Fruit fly (Drosophila melanogaster): ENCODE results near the gene loh.

loh gene

dm6 chr2L:10426534-10427048, 15.7 kb upstream of the loh start, which contains the start of the genes SmB and KdelR (continued):
- peak; percentile 95 for TF ChIP-seq nerfin-2 (GFP tag; IDR thresholded peaks at IDR 0.05; ENCODE audit: partially characterized antibody)
- TF ChIP-seq abd-A (tag; optimal IDR thresholded peaks at IDR 0.05) = no peak
- TF ChIP-seq run (tag; optimal IDR thresholded peaks at IDR 0.05) = no peak
- TF ChIP-seq CG30020 (tag; optimal IDR thresholded peaks at IDR 0.05) = peak; percentile 91
- peak; percentile 80 for TF ChIP-seq dm (GFP tag; optimal IDR thresholded peaks at IDR 0.05)
- TF ChIP-seq gt (GFP tag; IDR thresholded peaks at IDR 0.05) = no peak
- peak; percentile 42 for TF ChIP-seq CG9727 (GFP tag; optimal IDR thresholded peaks at IDR 0.05)
- TF ChIP-seq HmgZ (tag; optimal IDR thresholded peaks at IDR 0.05) = no peak
- peak; percentile 60 for TF ChIP-seq Nf-YC (tag; optimal IDR thresholded peaks at IDR 0.05)
- no peak for TF ChIP-seq dmrt99B (tag; optimal IDR thresholded peaks at IDR 0.05)
- TF ChIP-seq tin (GFP tag; optimal IDR thresholded peaks at IDR 0.05) = peak; percentile 22
- no peak for TF ChIP-seq slou (GFP tag; optimal IDR thresholded peaks at IDR 0.05)
- TF ChIP-seq Dad (GFP tag; optimal IDR thresholded peaks at IDR 0.05) = peak; percentile 4
- no peak for TF ChIP-seq Lim3 (GFP tag; IDR thresholded peaks at IDR 0.05)
- TF ChIP-seq Hand (GFP tag; optimal IDR thresholded peaks at IDR 0.05) = no peak
- TF ChIP-seq twi (tag; optimal IDR thresholded peaks at IDR 0.05) = peak; percentile 17
- no peak for TF ChIP-seq peb (GFP tag; IDR thresholded peaks at IDR 0.05)
- peak; percentile 82 for TF ChIP-seq CG12659 (GFP tag; optimal IDR thresholded peaks at IDR 0.05)
- peak; percentile 52 for TF ChIP-seq CG12155 (GFP tag; optimal IDR thresholded peaks at IDR 0.05)
- TF ChIP-seq Hey (tag; optimal IDR thresholded peaks at IDR 0.05) = no peak
- TF ChIP-seq CG17912 (GFP tag; optimal IDR thresholded peaks at IDR 0.05) = no peak
- TF ChIP-seq CG7839 (tag; optimal IDR thresholded peaks at IDR 0.05) = no peak
- no peak for TF ChIP-seq CG10959 (GFP tag; IDR thresholded peaks at IDR 0.05)
- TF ChIP-seq B-H1 (GFP tag; IDR thresholded peaks at IDR 0.05) = no peak
- no peak for TF ChIP-seq HLH3B (GFP tag; IDR thresholded peaks at IDR 0.05)
- peak; percentile 90 for TF ChIP-seq CG14860 (GFP tag; IDR thresholded peaks at IDR 0.05; ENCODE audit: partially characterized antibody)
- TF ChIP-seq Dbx (GFP tag; IDR thresholded peaks at IDR 0.05) = no peak
- TF ChIP-seq Hmr (GFP tag; optimal IDR thresholded peaks at IDR 0.05) = no peak
- peak; percentile 3 for TF ChIP-seq CG17186 (GFP tag; optimal IDR thresholded peaks at IDR 0.05)
- peak; percentile 17 for TF ChIP-seq Hsf (GFP tag; optimal IDR thresholded peaks at IDR 0.05)
- no peak for TF ChIP-seq Deaf1 (tag; optimal IDR thresholded peaks at IDR 0.05)
- no peak for TF ChIP-seq hth (optimal IDR thresholded peaks at IDR 0.05)
- no peak for TF ChIP-seq pho (GFP tag; optimal IDR thresholded peaks at IDR 0.05)
- no peak for TF ChIP-seq CG7745 (tag; optimal IDR thresholded peaks at IDR 0.05)
- TF ChIP-seq danr (GFP tag; IDR thresholded peaks at IDR 0.05) = no peak
- TF ChIP-seq repo (GFP tag; optimal IDR thresholded peaks at IDR 0.05) = no peak
- TF ChIP-seq CG18476 (GFP tag; optimal IDR thresholded peaks at IDR 0.05) = peak; percentile 7
- peak; percentile 55 for TF ChIP-seq Dp (GFP tag; optimal IDR thresholded peaks at IDR 0.05)
- TF ChIP-seq luna (GFP tag; optimal IDR thresholded peaks at IDR 0.05) = no peak
- TF ChIP-seq CG2712 (tag; optimal IDR thresholded peaks at IDR 0.05) = peak; percentile 61
- TF ChIP-seq CG13624 (GFP tag; optimal IDR thresholded peaks at IDR 0.05) = peak; percentile 33
- peak; percentile 56 for TF ChIP-seq Lhr (GFP tag; optimal IDR thresholded peaks at IDR 0.05)
- no peak for TF ChIP-seq disco-r (GFP tag; optimal IDR thresholded peaks at IDR 0.05)
- TF ChIP-seq Hr78 (GFP tag; optimal IDR thresholded peaks at IDR 0.05) = no peak
- TF ChIP-seq CHES-1-like (GFP tag; optimal IDR thresholded peaks at IDR 0.05) = peak; percentile 26
- TF ChIP-seq PHDP (tag; optimal IDR thresholded peaks at IDR 0.05) = peak; percentile 22
- TF ChIP-seq CrebB (tag; optimal IDR thresholded peaks at IDR 0.05) = peak; percentile 15
- peak; percentile 41 for TF ChIP-seq nmo (GFP tag; optimal IDR thresholded peaks at IDR 0.05)
- peak; percentile 61; the same call in 1 of the 4 replicates for TF ChIP-seq chinmo (GFP tag; IDR thresholded peaks at IDR 0.05; ENCODE audit: partially characterized antibody)
- TF ChIP-seq gfzf (GFP tag; optimal IDR thresholded peaks at IDR 0.05) = peak; percentile 61
- TF ChIP-seq ac (GFP tag; optimal IDR thresholded peaks at IDR 0.05) = no peak
